Fruit fly (Drosophila melanogaster) whole organism, wandering third instar larva: ENCODE data around the gene Ugt301D1.

Experiments
- Abd-B ChIP-seq: fragments of >200 bp; optimal IDR thresholded peaks from 2 replicates; lab custom pipeline; 2017; ENCODE audit warnings: missing biosample characterization, missing genetic modification characterization
- CG32264 ChIP-seq: fragments of 200-800 bp; sonication (Bioruptor generic); optimal IDR thresholded peaks from 2 replicates; lab custom pipeline; 2016; ENCODE audit warnings: missing biosample characterization, missing genetic modification characterization
- CG9705 ChIP-seq: fragments of 200-800 bp; sonication (Bioruptor generic); optimal IDR thresholded peaks from 2 replicates; lab custom pipeline; 2018; ENCODE audit warnings: missing biosample characterization, mild to moderate bottlenecking, missing genetic modification characterization
- CrebA ChIP-seq: fragments of 200-800 bp; sonication (Bioruptor generic); optimal IDR thresholded peaks from 2 replicates; lab custom pipeline; 2016; ENCODE audit warnings: missing biosample characterization, mild to moderate bottlenecking, missing genetic modification characterization, borderline replicate concordance
- Dfd ChIP-seq: fragments of >200 bp; optimal IDR thresholded peaks from 2 replicates; lab custom pipeline; 2017; ENCODE audit warnings: missing biosample characterization, missing genetic modification characterization
- Dif ChIP-seq: fragments of 200-275, 200-300 bp; sonication (Bioruptor generic); optimal IDR thresholded peaks from 2 replicates; lab custom pipeline; 2018; ENCODE audit warnings: missing biosample characterization, missing genetic modification characterization; ENCODE audit not compliant: partially characterized antibody
- Hnf4 ChIP-seq: fragments of 200-800 bp; sonication (Bioruptor generic); optimal IDR thresholded peaks from 2 replicates; lab custom pipeline; 2016; ENCODE audit warnings: missing biosample characterization, mild to moderate bottlenecking, missing genetic modification characterization
- Hr78 ChIP-seq: fragments of >200 bp; optimal IDR thresholded peaks from 2 replicates; lab custom pipeline; 2017; ENCODE audit warnings: missing biosample characterization, missing genetic modification characterization
- Hr83 ChIP-seq: fragments of 200-300 bp; sonication (Bioruptor generic); optimal IDR thresholded peaks from 2 replicates; lab custom pipeline; 2016; ENCODE audit warnings: missing biosample characterization, mild to moderate bottlenecking, missing genetic modification characterization, moderate library complexity; ENCODE audit not compliant: poor library complexity, severe bottlenecking
- Mio ChIP-seq: sonication (Bioruptor generic); optimal IDR thresholded peaks from 2 replicates; lab custom pipeline; 2016; ENCODE audit warnings: missing biosample characterization, missing genetic modification characterization
- OdsH ChIP-seq: fragments of 200-800 bp; sonication (Bioruptor generic); optimal IDR thresholded peaks from 2 replicates; lab custom pipeline; 2016; ENCODE audit warnings: missing biosample characterization, mild to moderate bottlenecking, missing genetic modification characterization
- Rel ChIP-seq, 2 experiments: fragments of 200-800 bp; sonication (Bioruptor generic) in 1 of 2; optimal IDR thresholded peaks; 2 replicates in 1 of 2; 3 replicates in 1 of 2; lab custom pipeline; 2016 to 2019; ENCODE audit warnings: mild to moderate bottlenecking in 2 of 2, missing biosample characterization in 2 of 2, missing genetic modification characterization in 2 of 2, moderate library complexity in 1 of 2
- Vsx2 ChIP-seq: fragments of 200-300, 225-300 bp; sonication (Bioruptor generic); optimal IDR thresholded peaks from 2 replicates; lab custom pipeline; 2018; ENCODE audit warnings: missing biosample characterization, missing genetic modification characterization; ENCODE audit not compliant: partially characterized antibody
- br ChIP-seq: fragments of 200-800 bp; sonication (Bioruptor generic); optimal IDR thresholded peaks from 2 replicates; lab custom pipeline; 2016; ENCODE audit warnings: missing biosample characterization, missing genetic modification characterization
- brk ChIP-seq: fragments of 200-800 bp; sonication (Bioruptor generic); optimal IDR thresholded peaks from 2 replicates; lab custom pipeline; 2016; ENCODE audit warnings: missing biosample characterization, mild to moderate bottlenecking, missing genetic modification characterization
- dl ChIP-seq, 2 experiments: fragments of 175-275, 200-275 bp in 1 of 2; fragments of 200-275 bp in 1 of 2; sonication (Bioruptor generic); optimal IDR thresholded peaks; lab custom pipeline; 2018; ENCODE audit warnings: mild to moderate bottlenecking in 2 of 2, missing biosample characterization in 2 of 2, missing genetic modification characterization in 2 of 2, moderate library complexity in 2 of 2; ENCODE audit not compliant: partially characterized antibody in 2 of 2, insufficient read depth in 1 of 2
- dmrt93B ChIP-seq: fragments of 200-800 bp; sonication (Bioruptor generic); optimal IDR thresholded peaks from 2 replicates; lab custom pipeline; 2018; ENCODE audit warnings: missing biosample characterization, mild to moderate bottlenecking, missing genetic modification characterization
- dsf ChIP-seq: sonication (Bioruptor generic); optimal IDR thresholded peaks from 2 replicates; lab custom pipeline; 2016; ENCODE audit warnings: missing biosample characterization, missing genetic modification characterization, borderline replicate concordance
- foxo ChIP-seq, 2 experiments: fragments of 200-800 bp; sonication (Bioruptor generic); optimal IDR thresholded peaks; 2 replicates in 1 of 2; 3 replicates in 1 of 2; lab custom pipeline; 2016 to 2017; ENCODE audit warnings: missing biosample characterization in 2 of 2, missing genetic modification characterization in 2 of 2
- fru ChIP-seq: fragments of 200-800 bp; sonication (Bioruptor generic); optimal IDR thresholded peaks from 3 replicates; lab custom pipeline; 2016; ENCODE audit warnings: missing biosample characterization, mild to moderate bottlenecking, missing genetic modification characterization
- h ChIP-seq: fragments of 200-800 bp; sonication (Bioruptor generic); optimal IDR thresholded peaks from 3 replicates; lab custom pipeline; 2016; ENCODE audit warnings: missing biosample characterization, mild to moderate bottlenecking, missing genetic modification characterization
- jim ChIP-seq: fragments of 175-275, 200-325 bp; sonication (Bioruptor generic); optimal IDR thresholded peaks from 2 replicates; lab custom pipeline; 2016; ENCODE audit warnings: missing biosample characterization, mild to moderate bottlenecking, missing genetic modification characterization
- lola ChIP-seq: fragments of >200 bp; optimal IDR thresholded peaks from 2 replicates; lab custom pipeline; 2017; ENCODE audit warnings: missing biosample characterization, missing genetic modification characterization
- pan ChIP-seq: fragments of >200 bp; optimal IDR thresholded peaks from 2 replicates; lab custom pipeline; 2017
- psq ChIP-seq: fragments of 200-800 bp; sonication (Bioruptor generic); optimal IDR thresholded peaks from 3 replicates; lab custom pipeline; 2017; ENCODE audit warnings: missing biosample characterization, mild to moderate bottlenecking, missing genetic modification characterization, moderate library complexity
- rgr ChIP-seq: fragments of 200-800 bp; sonication (Bioruptor generic); optimal IDR thresholded peaks from 3 replicates; lab custom pipeline; 2016; ENCODE audit warnings: missing biosample characterization, mild to moderate bottlenecking, missing genetic modification characterization
- sage ChIP-seq: fragments of 200-800 bp; sonication (Bioruptor generic); optimal IDR thresholded peaks from 2 replicates; lab custom pipeline; 2016; ENCODE audit warnings: missing biosample characterization, mild to moderate bottlenecking, missing genetic modification characterization
- sv ChIP-seq: fragments of 200-800 bp; sonication (Bioruptor generic); optimal IDR thresholded peaks from 3 replicates; lab custom pipeline; 2016; ENCODE audit warnings: missing biosample characterization, missing genetic modification characterization
- usp ChIP-seq: fragments of >200 bp; optimal IDR thresholded peaks from 2 replicates; lab custom pipeline; 2017; ENCODE audit warnings: missing biosample characterization, missing genetic modification characterization
- woc ChIP-seq: sonication (Bioruptor generic); optimal IDR thresholded peaks from 2 replicates; lab custom pipeline; 2016; ENCODE audit warnings: missing biosample characterization, mild to moderate bottlenecking, missing genetic modification characterization

Gene Ugt301D1

DNA sequence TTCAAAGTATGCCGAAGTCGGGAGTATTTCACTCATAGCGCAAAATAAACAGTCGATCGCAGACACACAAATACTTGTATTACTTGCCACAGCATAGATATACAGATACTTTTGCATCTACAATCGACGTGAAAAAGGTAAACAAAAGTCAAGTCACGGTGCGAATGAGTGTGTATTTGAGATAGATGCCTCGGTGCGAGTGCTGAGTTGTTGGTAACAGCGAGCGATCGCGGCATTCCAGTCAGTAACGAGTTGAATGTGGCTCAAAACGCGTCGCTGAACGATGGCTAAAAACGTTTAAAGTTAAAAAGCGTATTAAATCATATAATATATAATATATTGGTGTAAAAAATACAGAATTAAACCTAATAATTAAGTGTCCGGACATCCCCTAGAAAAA, 24.1 kb upstream of the Ugt301D1 start, which contains the start of gene grnd:
grnd (plus strand) TSS at position 207 of the 400 bp plus-strand sequence.
- no peak for TF ChIP-seq CG32264 (GFP tag; lab: Kevin White, UChicago)
- TF ChIP-seq Hnf4 (GFP tag; lab: Kevin White, UChicago) = no peak
- peak; percentile 36 for TF ChIP-seq fru (GFP tag; lab: Kevin White, UChicago)
- TF ChIP-seq brk = peak; percentile 29
- TF ChIP-seq Dif (GFP tag; lab: Kevin White, UChicago) = no peak
- TF ChIP-seq, all 38 proteins: peak for 2

DNA sequence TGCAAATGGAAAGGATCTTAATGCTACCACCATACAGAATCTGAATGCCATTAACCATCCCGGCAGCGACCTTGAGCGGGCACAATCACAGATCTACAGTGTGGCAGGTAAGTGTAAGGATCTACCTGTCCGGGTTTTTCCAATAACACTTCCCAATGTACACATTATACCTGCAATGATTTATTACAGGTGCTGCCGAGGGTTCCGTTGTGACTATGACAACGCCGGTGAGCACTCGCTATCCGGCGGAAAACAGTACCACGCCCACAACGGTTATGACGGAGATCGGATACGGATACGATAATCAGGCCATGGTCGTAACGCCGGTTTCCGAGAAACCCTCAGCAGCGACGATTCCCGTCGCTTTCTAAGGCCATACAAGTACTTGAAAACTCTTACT, 22.5 kb upstream of the Ugt301D1 start:
- TF ChIP-seq usp (GFP tag; lab: Kevin White, UChicago) (no peak), br (no peak), OdsH (GFP tag; lab: Kevin White, UChicago) (no peak), lola (GFP tag; lab: Kevin White, UChicago) (no peak), Dfd (GFP tag; lab: Kevin White, UChicago) (no peak)
- TF ChIP-seq, all 38 proteins: peak for 0

dm6 chr2L:18493122-18493521, 16.2 kb upstream of the Ugt301D1 start:
- TF ChIP-seq lola (GFP tag; lab: Kevin White, UChicago) (no peak), dl (GFP tag; optimal IDR thresholded peaks at IDR 0.05; lab: Kevin White, UChicago; ENCODE audit: insufficient read depth in 1 of 2, partially characterized antibody in 2 of 2) (no peak), Vsx2 (GFP tag; lab: Kevin White, UChicago) (no peak), br (no peak), Mio (no peak), sage (no peak), Dif (GFP tag; lab: Kevin White, UChicago) (no peak), h (no peak), brk (no peak), fru (GFP tag; lab: Kevin White, UChicago) (no peak), Hr78 (no peak), rgr (GFP tag; lab: Kevin White, UChicago) (no peak), Abd-B (GFP tag; lab: Kevin White, UChicago) (no peak), psq (GFP tag; lab: Kevin White, UChicago) (no peak), Rel (GFP tag; optimal IDR thresholded peaks at IDR 0.05; lab: Kevin White, UChicago) (no peak), Rel (tag; optimal IDR thresholded peaks at IDR 0.05; lab: Kevin White, UChicago) (no peak)

dm6 chr2L:18496834-18497233, 12.5 kb upstream of the Ugt301D1 start:
- TF ChIP-seq Dif (GFP tag; lab: Kevin White, UChicago) = no peak
- TF ChIP-seq br = no peak
- no peak for TF ChIP-seq CG32264 (GFP tag; lab: Kevin White, UChicago)
- TF ChIP-seq Rel (GFP tag; optimal IDR thresholded peaks at IDR 0.05; lab: Kevin White, UChicago) = no peak
- no peak for TF ChIP-seq Rel (tag; optimal IDR thresholded peaks at IDR 0.05; lab: Kevin White, UChicago)
- no peak for TF ChIP-seq Abd-B (GFP tag; lab: Kevin White, UChicago)
- no peak for TF ChIP-seq Hr83 (GFP tag; lab: Kevin White, UChicago)
- TF ChIP-seq dmrt93B (GFP tag; lab: Kevin White, UChicago) = no peak
- no peak for TF ChIP-seq jim
- no peak for TF ChIP-seq h

DNA sequence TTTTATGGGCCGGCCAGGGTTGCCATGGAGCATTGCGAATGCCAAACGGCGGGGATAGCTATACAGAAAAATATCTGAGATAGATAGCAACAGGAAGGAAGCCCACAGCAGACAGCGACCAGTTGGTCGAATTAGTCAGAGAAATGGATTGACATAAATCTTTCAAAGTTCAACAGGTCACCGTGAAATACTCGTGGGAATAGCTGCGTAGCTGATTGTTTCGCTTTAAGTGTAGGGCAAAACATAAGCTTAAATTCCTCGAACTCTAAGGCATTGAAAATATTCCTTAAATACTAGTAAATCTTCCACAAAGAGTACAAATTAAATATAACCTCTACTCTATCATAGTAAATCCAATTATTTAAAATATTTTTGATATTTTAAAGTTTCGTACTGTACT, 9.5 kb upstream of the Ugt301D1 start:
- TF ChIP-seq Hr83 (GFP tag; lab: Kevin White, UChicago) = no peak
- no peak for TF ChIP-seq psq (GFP tag; lab: Kevin White, UChicago)
- no peak for TF ChIP-seq Abd-B (GFP tag; lab: Kevin White, UChicago)
- no peak for TF ChIP-seq woc
- TF ChIP-seq usp (GFP tag; lab: Kevin White, UChicago) = no peak
- no peak for TF ChIP-seq dmrt93B (GFP tag; lab: Kevin White, UChicago)
- no peak for TF ChIP-seq CG9705 (GFP tag; lab: Kevin White, UChicago)
- TF ChIP-seq foxo (GFP tag; optimal IDR thresholded peaks at IDR 0.05; lab: Kevin White, UChicago) = no peak
- no peak for TF ChIP-seq brk
- no peak for TF ChIP-seq br
- no peak for TF ChIP-seq CrebA
- no peak for TF ChIP-seq pan (lab: Kevin White, UChicago)
- no peak for TF ChIP-seq dsf (GFP tag; lab: Kevin White, UChicago)
- TF ChIP-seq sv (GFP tag; lab: Kevin White, UChicago) = no peak
